Worm (Caenorhabditis elegans) whole organism, young adult: ENCODE results near the gene C44F1.1.
A peak's percentile ranks its signal among the peaks of the same experiment; 100 is the strongest.

Experiments used
- B0035.1 ChIP-seq: sonication (generic microtip); optimal IDR thresholded peaks from 2 replicates; lab custom pipeline; 2016; ENCODE audit warnings: missing genetic modification characterization, mild to moderate bottlenecking, missing compliant biosample characterization, missing genotype, missing genetic modification reagents
- B0261.1 ChIP-seq: sonication (generic microtip); optimal IDR thresholded peaks from 2 replicates; lab custom pipeline; 2016; ENCODE audit warnings: mild to moderate bottlenecking, missing genetic modification characterization, moderate library complexity, missing compliant biosample characterization
- B0336.3 ChIP-seq: fragments of 200-800 bp; sonication (Bioruptor generic); IDR thresholded peaks from 2 replicates; pipeline ENCODE4 v1.3.6; 2022; ENCODE audit warnings: missing genetic modification characterization, missing compliant biosample characterization
- D2030.7 ChIP-seq: fragments of 200-800 bp; sonication (Bioruptor generic); IDR thresholded peaks from 2 replicates; pipeline ENCODE4 v1.3.6; 2022; ENCODE audit warnings: missing genetic modification reagents, missing genetic modification characterization, missing compliant biosample characterization
- F10E7.11 ChIP-seq: sonication (generic microtip); optimal IDR thresholded peaks from 2 replicates; lab custom pipeline; 2017; ENCODE audit warnings: mild to moderate bottlenecking, missing genetic modification characterization, moderate library complexity, missing compliant biosample characterization
- F37B4.10 ChIP-seq: fragments of 200-800 bp; sonication (Bioruptor generic); IDR thresholded peaks from 2 replicates; pipeline ENCODE4 v1.3.6; 2022; ENCODE audit warnings: missing genetic modification characterization, missing compliant biosample characterization
- F49E8.2 ChIP-seq: sonication (generic microtip); optimal IDR thresholded peaks from 3 replicates; lab custom pipeline; 2017; ENCODE audit warnings: missing genetic modification characterization, mild to moderate bottlenecking, missing compliant biosample characterization, antibody characterized with exemption, moderate library complexity; ENCODE audit not compliant: insufficient read depth
- F55B11.4 ChIP-seq: sonication (generic microtip); optimal IDR thresholded peaks from 2 replicates; lab custom pipeline; 2016; ENCODE audit warnings: missing compliant biosample characterization, missing genetic modification characterization, borderline replicate concordance; ENCODE audit not compliant: insufficient read depth
- Y53F4B.3 ChIP-seq: fragments of 200-800 bp; sonication (Bioruptor generic); IDR thresholded peaks from 2 replicates; pipeline ENCODE4 v1.3.6; 2022; ENCODE audit warnings: missing genetic modification reagents, missing genetic modification characterization, missing compliant biosample characterization
- Y53G8AR.9 ChIP-seq: fragments of 200-800 bp; sonication (Bioruptor generic); conservative IDR thresholded peaks from 2 replicates; pipeline ENCODE4 v1.3.6; 2022; ENCODE audit warnings: missing genetic modification reagents, missing genetic modification characterization, missing compliant biosample characterization
- aptf-3 ChIP-seq: fragments of 200-800 bp; sonication (Bioruptor generic); IDR thresholded peaks from 2 replicates; pipeline ENCODE4 v1.3.6; 2022; ENCODE audit warnings: missing genetic modification characterization, missing compliant biosample characterization
- atf-7 ChIP-seq: sonication (generic microtip); optimal IDR thresholded peaks from 2 replicates; lab custom pipeline; 2017; ENCODE audit warnings: mild to moderate bottlenecking, missing genetic modification characterization, missing compliant biosample characterization
- attf-3 ChIP-seq: fragments of 200-800 bp; sonication (Bioruptor generic); conservative IDR thresholded peaks from 2 replicates; pipeline ENCODE4 v1.3.6; 2022; ENCODE audit warnings: missing genetic modification reagents, missing genetic modification characterization, missing compliant biosample characterization
- ceh-40 ChIP-seq: fragments of 200-800 bp; sonication (Bioruptor generic); IDR thresholded peaks from 2 replicates; pipeline ENCODE4 v1.3.6; 2022; ENCODE audit warnings: missing genetic modification characterization, missing compliant biosample characterization
- ceh-58 ChIP-seq: fragments of 200-800 bp; sonication (Bioruptor generic); IDR thresholded peaks from 2 replicates; pipeline ENCODE4 v1.3.6; 2022; ENCODE audit warnings: missing genetic modification characterization, missing compliant biosample characterization
- ceh-91 ChIP-seq: fragments of 200-800 bp; sonication (Bioruptor generic); IDR thresholded peaks from 2 replicates; pipeline ENCODE4 v1.3.6; 2022; ENCODE audit warnings: missing genetic modification reagents, missing genetic modification characterization, missing compliant biosample characterization
- dox-1 ChIP-seq: fragments of 200-800 bp; sonication (Bioruptor generic); IDR thresholded peaks from 2 replicates; pipeline ENCODE4 v1.3.6; 2022; ENCODE audit warnings: missing genetic modification reagents, missing genetic modification characterization, missing compliant biosample characterization
- egrh-3 ChIP-seq: fragments of 200-800 bp; sonication (Bioruptor generic); IDR thresholded peaks from 2 replicates; pipeline ENCODE4 v1.3.6; 2022; ENCODE audit warnings: missing genetic modification reagents, missing genetic modification characterization, missing compliant biosample characterization
- hlh-12 ChIP-seq: sonication (generic microtip); optimal IDR thresholded peaks from 2 replicates; lab custom pipeline; 2016; ENCODE audit warnings: missing genetic modification characterization, missing compliant biosample characterization
- lin-26 ChIP-seq: fragments of 200-800 bp; sonication (Bioruptor generic); IDR thresholded peaks from 2 replicates; pipeline ENCODE4 v1.3.6; 2022; ENCODE audit warnings: missing genetic modification reagents, missing genetic modification characterization, missing compliant biosample characterization
- lin-54 ChIP-seq: fragments of 200-800 bp; sonication (Bioruptor generic); optimal IDR thresholded peaks from 2 replicates; lab custom pipeline; 2018; ENCODE audit warnings: mild to moderate bottlenecking, missing genetic modification characterization, missing compliant biosample characterization
- mel-28 ChIP-seq: sonication (generic microtip); optimal IDR thresholded peaks from 2 replicates; lab custom pipeline; 2016; ENCODE audit warnings: borderline replicate concordance, mild to moderate bottlenecking, missing genetic modification characterization, missing compliant biosample characterization
- mes-4 ChIP-seq: sonication (generic microtip); optimal IDR thresholded peaks from 2 replicates; lab custom pipeline; 2016; ENCODE audit warnings: missing genotype, missing genetic modification characterization, missing compliant biosample characterization
- mxl-1 ChIP-seq: sonication (generic microtip); optimal IDR thresholded peaks from 2 replicates; lab custom pipeline; 2016; ENCODE audit warnings: missing genetic modification characterization, missing compliant biosample characterization
- nhr-179 ChIP-seq: sonication (generic microtip); optimal IDR thresholded peaks from 2 replicates; lab custom pipeline; 2016; ENCODE audit warnings: mild to moderate bottlenecking, missing genetic modification characterization, missing compliant biosample characterization
- nhr-80 ChIP-seq: sonication (generic microtip); optimal IDR thresholded peaks from 2 replicates; lab custom pipeline; 2016; ENCODE audit warnings: missing genetic modification characterization, missing compliant biosample characterization
- nhr-90 ChIP-seq: sonication (generic microtip); optimal IDR thresholded peaks from 2 replicates; lab custom pipeline; 2016; ENCODE audit warnings: missing genotype, mild to moderate bottlenecking, missing genetic modification characterization, missing compliant biosample characterization
- snpc-4 ChIP-seq, 5 experiments: fragments of 150-350 bp in 1 of 5; sonication (generic microtip) in 4 of 5; optimal IDR thresholded peaks; 2 replicates each; lab custom pipeline; 2014 to 2018; ENCODE audit warnings: missing genetic modification characterization in 5 of 5, missing biosample characterization in 3 of 5, antibody characterized with exemption in 2 of 5, mild to moderate bottlenecking in 2 of 5, missing compliant biosample characterization in 2 of 5, missing genotype in 2 of 5, moderate library complexity in 2 of 5, missing genetic modification reagents in 1 of 5
- somi-1 ChIP-seq: fragments of 200-800 bp; sonication (Bioruptor generic); optimal IDR thresholded peaks from 2 replicates; lab custom pipeline; 2018; ENCODE audit warnings: mild to moderate bottlenecking, missing genetic modification characterization, missing compliant biosample characterization
- tbx-9 ChIP-seq: sonication (generic microtip); optimal IDR thresholded peaks from 2 replicates; lab custom pipeline; 2016; ENCODE audit warnings: borderline replicate concordance, missing genetic modification characterization, inconsistent platforms, missing compliant biosample characterization
- ztf-28 ChIP-seq: fragments of 200-800 bp; sonication (Bioruptor generic); IDR thresholded peaks from 2 replicates; pipeline ENCODE4 v1.3.6; 2022; ENCODE audit warnings: missing genetic modification reagents, missing genetic modification characterization, missing compliant biosample characterization
- ztf-6 ChIP-seq: fragments of 200-800 bp; sonication (Bioruptor generic); IDR thresholded peaks from 2 replicates; pipeline ENCODE4 v1.3.6; 2022; ENCODE audit warnings: missing genetic modification reagents, missing genetic modification characterization, missing compliant biosample characterization

Gene C44F1.1

DNA sequence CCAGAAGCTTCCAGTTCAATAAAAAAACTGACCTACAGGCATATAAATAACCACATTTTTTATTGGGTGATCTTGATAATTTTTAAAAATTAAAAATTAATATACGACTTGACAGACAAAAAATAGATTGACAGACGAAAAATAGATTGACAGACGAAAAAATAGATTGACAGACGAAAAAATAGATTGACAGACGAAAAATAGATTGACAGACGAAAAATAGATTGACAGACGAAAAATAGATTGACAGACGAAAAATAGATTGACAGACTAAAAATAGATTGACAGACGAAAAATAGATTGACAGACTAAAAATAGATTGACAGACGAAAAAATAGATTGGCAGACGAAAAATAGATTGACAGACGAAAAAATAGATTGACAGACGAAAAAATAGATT lies 5.0 kb upstream of the C44F1.1 start:
- TF ChIP-seq attf-3 (peak; percentile 76; the same call in 1 of the 2 replicates), Y53F4B.3 (peak; percentile 100; the same call in 1 of the 2 replicates), ceh-58 (GFP tag; lab: Robert Waterston, UW) (0 out of 2 replicates have a peak, but pooled peaks have one; percentile 81), D2030.7 (GFP tag; lab: Robert Waterston, UW) (peak; percentile 16; the same call in 1 of the 2 replicates), egrh-3 (GFP tag; lab: Robert Waterston, UW) (peak; percentile 96), ceh-91 (peak; percentile 70; the same call in 1 of the 2 replicates), ztf-28 (GFP tag; lab: Robert Waterston, UW) (0 out of 2 replicates have a peak, but pooled peaks have one; percentile 32), ceh-40 (GFP tag; lab: Robert Waterston, UW) (0 out of 2 replicates have a peak, but pooled peaks have one; percentile 20)

ce11 chrIII:3768200-3768599 lies 2.8 kb upstream of the C44F1.1 start, which contains the start of gene gmeb-3:
Gene gmeb-3, plus strand, starts transcription at chrIII:3768500.
- TF ChIP-seq lin-26 (GFP tag; lab: Robert Waterston, UW) (no peak), B0336.3 (GFP tag; lab: Robert Waterston, UW) (no peak), nhr-90 (tag; lab: Kevin White, UChicago) (no peak), F37B4.10 (GFP tag; lab: Robert Waterston, UW) (no peak), B0261.1 (tag; lab: Kevin White, UChicago) (no peak), egrh-3 (GFP tag; lab: Robert Waterston, UW) (no peak), Y53G8AR.9 (no peak), mes-4 (tag; lab: Kevin White, UChicago) (no peak), F55B11.4 (tag; lab: Kevin White, UChicago) (no peak), F49E8.2 (tag; lab: Kevin White, UChicago) (no peak), mel-28 (tag; lab: Kevin White, UChicago) (no peak), somi-1 (GFP tag; lab: Kevin White, UChicago) (no peak), nhr-179 (tag; lab: Kevin White, UChicago) (no peak), aptf-3 (GFP tag; lab: Robert Waterston, UW) (no peak), ztf-6 (GFP tag; lab: Robert Waterston, UW) (no peak), F10E7.11 (tag; lab: Kevin White, UChicago) (no peak), B0035.1 (no peak), lin-54 (GFP tag; lab: Kevin White, UChicago) (no peak), mxl-1 (tag; lab: Kevin White, UChicago) (no peak)

ce11 chrIII:3764584-3764983 lies 776 bp downstream of the C44F1.1 start:
- TF ChIP-seq mes-4 (tag; lab: Kevin White, UChicago) (no peak), snpc-4 (GFP tag; optimal IDR thresholded peaks at IDR 0.05; lab: Kevin White, UChicago) (no peak), snpc-4 (tag; optimal IDR thresholded peaks at IDR 0.05; lab: Kevin White, UChicago) (peak in 3 of 4 experiments; percentile 46 to 81 (median 59))
- TF ChIP-seq, all 124 proteins: peak for 1

- TF ChIP-seq atf-7 (tag; lab: Kevin White, UChicago) = peak; percentile 2
- peak; percentile 27; the same call in 1 of the 2 replicates for TF ChIP-seq dox-1 (GFP tag; lab: Robert Waterston, UW)
- peak; percentile 91 for TF ChIP-seq nhr-80 (tag; lab: Kevin White, UChicago)
- TF ChIP-seq hlh-12 (tag; lab: Kevin White, UChicago) = no peak
Measured at ce11 chrIII:3764043-3764442, 1.3 kb downstream of the C44F1.1 start.

- TF ChIP-seq tbx-9 (tag; lab: Kevin White, UChicago) = no peak
- TF ChIP-seq D2030.7 (GFP tag; lab: Robert Waterston, UW) = no peak
Measured at ce11 chrIII:3759312-3759711, 6.0 kb downstream of the C44F1.1 start, which contains the start of gene arcp-1. Gene arcp-1, minus strand, starts transcription at chrIII:3759412.
